Fruit fly (Drosophila melanogaster) whole organism, embryonic: ENCODE data around the gene CG9288.

ENCODE experiments used
- Abd-B ChIP-seq: fragments of 200-800 bp; sonication (Bioruptor generic); optimal IDR thresholded peaks from 2 replicates; lab custom pipeline; 2018; ENCODE audit warnings: missing biosample characterization, mild to moderate bottlenecking, missing genetic modification characterization, moderate library complexity
- Aef1 ChIP-seq: fragments of 200-800 bp; sonication (Bioruptor generic); IDR thresholded peaks from 3 replicates; pipeline ENCODE4 v1.3.6; 2022; ENCODE audit warnings: missing biosample characterization, missing genetic modification characterization
- BEAF-32 ChIP-seq: fragments of 200-800 bp; sonication (Bioruptor generic); optimal IDR thresholded peaks from 3 replicates; lab custom pipeline; 2017; ENCODE audit warnings: missing biosample characterization, missing genetic modification characterization, mild to moderate bottlenecking, moderate library complexity, missing genetic modification reagents
- BtbVII ChIP-seq: fragments of 200-800 bp; sonication (Bioruptor generic); optimal IDR thresholded peaks from 3 replicates; lab custom pipeline; 2017; ENCODE audit warnings: missing biosample characterization, mild to moderate bottlenecking, missing genetic modification characterization
- CG10267 ChIP-seq: fragments of 200-800 bp; sonication (Bioruptor generic); optimal IDR thresholded peaks from 2 replicates; lab custom pipeline; 2018; ENCODE audit warnings: missing biosample characterization, mild to moderate bottlenecking, missing genetic modification characterization, moderate library complexity
- CG11093 ChIP-seq: fragments of 200-800 bp; sonication (Bioruptor generic); IDR thresholded peaks from 3 replicates; pipeline ENCODE4 v1.3.6; 2022; ENCODE audit warnings: missing biosample characterization, missing genetic modification characterization
- CG11560 ChIP-seq: fragments of 200-800 bp; sonication (Bioruptor generic); IDR thresholded peaks from 3 replicates; pipeline ENCODE4 v1.3.6; 2022; ENCODE audit warnings: missing biosample characterization, missing genetic modification characterization
- CG12299 ChIP-seq: fragments of 200-800 bp; sonication (Bioruptor generic); optimal IDR thresholded peaks from 2 replicates; lab custom pipeline; 2018; ENCODE audit warnings: missing biosample characterization, mild to moderate bottlenecking, missing genetic modification characterization
- CG13424 ChIP-seq: fragments of 200-800 bp; sonication (Bioruptor generic); optimal IDR thresholded peaks from 2 replicates; lab custom pipeline; 2019; ENCODE audit warnings: missing biosample characterization, mild to moderate bottlenecking, missing genetic modification characterization, moderate library complexity
- CG14710 ChIP-seq: fragments of 200-800 bp; sonication (Bioruptor generic); optimal IDR thresholded peaks from 3 replicates; lab custom pipeline; 2019; ENCODE audit warnings: missing biosample characterization, mild to moderate bottlenecking, missing genetic modification characterization, moderate library complexity
- CG17612 ChIP-seq: fragments of 200-800 bp; sonication (Bioruptor generic); IDR thresholded peaks from 2 replicates; pipeline ENCODE4 v1.3.6; 2022; ENCODE audit warnings: missing biosample characterization, missing genetic modification characterization
- CG18262 ChIP-seq: fragments of 200-800 bp; optimal IDR thresholded peaks from 3 replicates; lab custom pipeline; 2019; ENCODE audit warnings: missing biosample characterization, mild to moderate bottlenecking, missing genetic modification characterization, moderate library complexity
- CG30020 ChIP-seq: fragments of 200-800 bp; optimal IDR thresholded peaks from 2 replicates; lab custom pipeline; 2019; ENCODE audit warnings: missing biosample characterization, mild to moderate bottlenecking, missing genetic modification characterization, moderate library complexity
- CG3163 ChIP-seq: fragments of 200-800 bp; sonication (Bioruptor generic); optimal IDR thresholded peaks from 3 replicates; lab custom pipeline; 2016; ENCODE audit warnings: missing biosample characterization, missing genetic modification characterization
- CG4360 ChIP-seq: fragments of 200-800 bp; sonication (Bioruptor generic); IDR thresholded peaks from 2 replicates; pipeline ENCODE4 v1.3.6; 2022; ENCODE audit warnings: missing biosample characterization, missing genetic modification characterization
- CG4404 ChIP-seq: fragments of 200-800 bp; sonication (Bioruptor generic); IDR thresholded peaks from 2 replicates; pipeline ENCODE4 v1.3.6; 2022; ENCODE audit warnings: missing biosample characterization, missing genetic modification characterization
- CG5180 ChIP-seq: fragments of 200-800 bp; sonication (Bioruptor generic); optimal IDR thresholded peaks from 3 replicates; lab custom pipeline; 2017; ENCODE audit warnings: missing biosample characterization, missing genetic modification characterization, mild to moderate bottlenecking, moderate library complexity, missing genetic modification reagents
- CG7357 ChIP-seq: fragments of 200-800 bp; sonication (Bioruptor generic); IDR thresholded peaks from 3 replicates; pipeline ENCODE4 v1.3.6; 2022; ENCODE audit warnings: missing biosample characterization, missing genetic modification characterization
- CG7556 ChIP-seq: fragments of 200-800 bp; sonication (Bioruptor generic); optimal IDR thresholded peaks from 2 replicates; lab custom pipeline; 2017; ENCODE audit warnings: missing biosample characterization, mild to moderate bottlenecking, missing genetic modification characterization
- Eip74EF ChIP-seq, 2 experiments: fragments of 200-800 bp in 1 of 2; fragments of >200 bp in 1 of 2; sonication (Bioruptor generic) in 1 of 2; optimal IDR thresholded peaks; 2 replicates each; lab custom pipeline; 2017 to 2019; ENCODE audit warnings: missing biosample characterization in 2 of 2, missing genetic modification characterization in 2 of 2, mild to moderate bottlenecking in 1 of 2, moderate library complexity in 1 of 2
- Fer2 ChIP-seq: fragments of 200-800 bp; sonication (Bioruptor generic); optimal IDR thresholded peaks from 2 replicates; lab custom pipeline; 2018; ENCODE audit warnings: missing biosample characterization, mild to moderate bottlenecking, missing genetic modification characterization, moderate library complexity
- H2.0 ChIP-seq: fragments of 200-800 bp; sonication (Bioruptor generic); IDR thresholded peaks from 2 replicates; pipeline ENCODE4 v1.3.6; 2022; ENCODE audit warnings: missing biosample characterization, missing genetic modification characterization
- HHEX ChIP-seq: fragments of 200-800 bp; sonication (Bioruptor generic); optimal IDR thresholded peaks from 3 replicates; lab custom pipeline; 2017; ENCODE audit warnings: missing biosample characterization, mild to moderate bottlenecking, missing genetic modification characterization, missing genetic modification reagents
- HLH54F ChIP-seq: fragments of 200-800 bp; sonication (Bioruptor generic); optimal IDR thresholded peaks from 3 replicates; lab custom pipeline; 2016; ENCODE audit warnings: missing biosample characterization, missing genetic modification characterization
- Hmr ChIP-seq: fragments of 200-800 bp; sonication (Bioruptor generic); optimal IDR thresholded peaks from 3 replicates; lab custom pipeline; 2017; ENCODE audit warnings: mild to moderate bottlenecking, missing biosample characterization, missing genetic modification reagents, missing genetic modification characterization
- Lim3 ChIP-seq: fragments of 200-800 bp; sonication (Bioruptor generic); IDR thresholded peaks from 2 replicates; pipeline ENCODE4 v1.3.6; 2022; ENCODE audit warnings: missing biosample characterization, missing genetic modification characterization
- NC2α ChIP-seq: fragments of 200-800 bp; sonication (Bioruptor generic); optimal IDR thresholded peaks from 2 replicates; lab custom pipeline; 2016; ENCODE audit warnings: missing biosample characterization, missing genetic modification characterization
- Nf-YB ChIP-seq: fragments of 200-800 bp; sonication (Bioruptor generic); optimal IDR thresholded peaks from 3 replicates; lab custom pipeline; 2019; ENCODE audit warnings: missing biosample characterization, mild to moderate bottlenecking, missing genetic modification characterization, moderate library complexity
- Optix ChIP-seq: fragments of 200-800 bp; sonication (Bioruptor generic); IDR thresholded peaks from 3 replicates; pipeline ENCODE4 v1.3.6; 2022; ENCODE audit warnings: missing biosample characterization, missing genetic modification characterization
- Sry-β ChIP-seq: fragments of 200-800 bp; sonication (Bioruptor generic); optimal IDR thresholded peaks from 2 replicates; lab custom pipeline; 2018; ENCODE audit warnings: missing biosample characterization, mild to moderate bottlenecking, missing genetic modification characterization, moderate library complexity
- Usf ChIP-seq: fragments of 200-800 bp; sonication (Bioruptor generic); optimal IDR thresholded peaks from 2 replicates; lab custom pipeline; 2017; ENCODE audit warnings: missing genotype, missing biosample characterization, missing genetic modification characterization
- Vsx1 ChIP-seq: fragments of 200-800 bp; sonication (Bioruptor generic); optimal IDR thresholded peaks from 2 replicates; lab custom pipeline; 2017; ENCODE audit warnings: missing biosample characterization, mild to moderate bottlenecking, missing genetic modification characterization, missing genetic modification reagents
- YL-1 ChIP-seq: fragments of 200-800 bp; sonication (Bioruptor generic); optimal IDR thresholded peaks from 3 replicates; lab custom pipeline; 2017; ENCODE audit warnings: missing biosample characterization, mild to moderate bottlenecking, missing genetic modification characterization
- amos ChIP-seq: fragments of 200-800 bp; sonication (Bioruptor generic); IDR thresholded peaks from 2 replicates; pipeline ENCODE4 v1.3.6; 2022; ENCODE audit warnings: missing biosample characterization, missing genetic modification characterization; ENCODE audit not compliant: partially characterized antibody
- ara ChIP-seq: fragments of 200-800 bp; sonication (Bioruptor generic); IDR thresholded peaks from 2 replicates; pipeline ENCODE4 v1.3.6; 2022; ENCODE audit warnings: missing biosample characterization, missing genetic modification characterization
- bcd ChIP-seq: fragments of 200-800 bp; sonication (Bioruptor generic); optimal IDR thresholded peaks from 2 replicates; lab custom pipeline; 2017; ENCODE audit warnings: missing biosample characterization, mild to moderate bottlenecking, missing genetic modification characterization
- cas ChIP-seq: fragments of 200-800 bp; sonication (Bioruptor generic); IDR thresholded peaks from 2 replicates; pipeline ENCODE4 v1.3.6; 2022; ENCODE audit warnings: missing biosample characterization, missing genetic modification characterization
- cwo ChIP-seq: fragments of 200-800 bp; sonication (Bioruptor generic); optimal IDR thresholded peaks from 3 replicates; lab custom pipeline; 2017; ENCODE audit warnings: missing biosample characterization, missing genetic modification characterization, mild to moderate bottlenecking, moderate library complexity, missing genetic modification reagents
- dan ChIP-seq: fragments of 200-800 bp; sonication (Bioruptor generic); IDR thresholded peaks from 2 replicates; pipeline ENCODE4 v1.3.6; 2022; ENCODE audit warnings: missing biosample characterization, missing genetic modification characterization
- emc ChIP-seq: fragments of 200-800 bp; sonication (Bioruptor generic); optimal IDR thresholded peaks from 2 replicates; lab custom pipeline; 2016; ENCODE audit warnings: missing biosample characterization, missing genetic modification characterization
- eve ChIP-seq, 2 experiments: fragments of >200 bp; optimal IDR thresholded peaks; 2 replicates each; lab custom pipeline; 2017; ENCODE audit warnings: missing biosample characterization in 2 of 2, missing genetic modification characterization in 2 of 2
- jumu ChIP-seq: fragments of 200-800 bp; sonication (Bioruptor generic); optimal IDR thresholded peaks from 3 replicates; lab custom pipeline; 2016; ENCODE audit warnings: missing biosample characterization, missing genetic modification characterization
- lbe ChIP-seq: fragments of 200-800 bp; sonication (Bioruptor generic); optimal IDR thresholded peaks from 2 replicates; lab custom pipeline; 2016; ENCODE audit warnings: missing biosample characterization, mild to moderate bottlenecking, missing genetic modification characterization
- org-1 ChIP-seq: fragments of 200-800 bp; sonication (Bioruptor generic); optimal IDR thresholded peaks from 2 replicates; lab custom pipeline; 2017; ENCODE audit warnings: missing biosample characterization, missing genetic modification characterization
- otp ChIP-seq: fragments of 200-800 bp; sonication (Bioruptor generic); IDR thresholded peaks from 3 replicates; pipeline ENCODE4, ENCODE4 v1.3.6; 2022; ENCODE audit warnings: missing biosample characterization, missing genetic modification characterization
- sc ChIP-seq, 3 experiments: fragments of >200 bp in 2 of 3; fragments of 200-800 bp in 1 of 3; sonication (Bioruptor generic) in 1 of 3; optimal IDR thresholded peaks; 2 replicates in 2 of 3; 3 replicates in 1 of 3; lab custom pipeline; 2017; ENCODE audit warnings: mild to moderate bottlenecking in 1 of 3, missing biosample characterization in 1 of 3, missing genetic modification characterization in 1 of 3, missing genetic modification reagents in 1 of 3
- scrt ChIP-seq: fragments of 200-800 bp; sonication (Bioruptor generic); optimal IDR thresholded peaks from 2 replicates; lab custom pipeline; 2018; ENCODE audit warnings: missing biosample characterization, mild to moderate bottlenecking, missing genetic modification characterization, moderate library complexity
- stwl ChIP-seq: fragments of 200-800 bp; sonication (Bioruptor generic); optimal IDR thresholded peaks from 3 replicates; lab custom pipeline; 2018; ENCODE audit warnings: missing biosample characterization, mild to moderate bottlenecking, missing genetic modification characterization, moderate library complexity
- tll ChIP-seq, 2 experiments: fragments of 200-800 bp in 1 of 2; fragments of >200 bp in 1 of 2; sonication (Bioruptor generic) in 1 of 2; optimal IDR thresholded peaks; 2 replicates each; lab custom pipeline; 2017 to 2019; ENCODE audit warnings: missing biosample characterization in 2 of 2, missing genetic modification characterization in 2 of 2, mild to moderate bottlenecking in 1 of 2, moderate library complexity in 1 of 2
- wor ChIP-seq: fragments of 200-800 bp; sonication (Bioruptor generic); IDR thresholded peaks from 2 replicates; pipeline ENCODE4 v1.3.6; 2022; ENCODE audit warnings: missing biosample characterization, missing genetic modification characterization

CG9288 gene

dm6 chr3R:13794666-13795055, 15.2 kb downstream of the CG9288 start (continued):
- TF ChIP-seq wor (GFP tag; lab: Robert Waterston, UW): no peak
- TF ChIP-seq bcd: no peak
- TF ChIP-seq CG5180 (GFP tag; lab: Kevin White, UChicago): peak; percentile 76
- TF ChIP-seq CG18262: peak; percentile 16
- no peak for TF ChIP-seq CG4404 (GFP tag; lab: Robert Waterston, UW)
- no peak for TF ChIP-seq amos (GFP tag; lab: Robert Waterston, UW)
- TF ChIP-seq ara (GFP tag; lab: Robert Waterston, UW): no peak
- no peak for TF ChIP-seq CG10267 (tag; lab: Kevin White, UChicago)
- TF ChIP-seq CG11560: no peak
- no peak for TF ChIP-seq HHEX (GFP tag; lab: Kevin White, UChicago)
- TF ChIP-seq Eip74EF (GFP tag; optimal IDR thresholded peaks at IDR 0.05; lab: Kevin White, UChicago): peak; percentile 23 to 99
- no peak for TF ChIP-seq jumu
- TF ChIP-seq NC2α: no peak
- TF ChIP-seq Vsx1 (GFP tag; lab: Kevin White, UChicago): peak; percentile 46
- peak; percentile 1 for TF ChIP-seq CG14710
- TF ChIP-seq CG4360 (GFP tag; lab: Robert Waterston, UW): no peak
- peak; percentile 97 for TF ChIP-seq CG3163 (GFP tag; lab: Kevin White, UChicago)
- TF ChIP-seq, all 482 proteins: peak for 44

dm6 chr3R:13796071-13796470, 16.6 kb downstream of the CG9288 start:
- TF ChIP-seq Aef1 (GFP tag; lab: Robert Waterston, UW) (no peak), BtbVII (no peak), CG11093 (GFP tag; lab: Robert Waterston, UW) (no peak), YL-1 (GFP tag; lab: Kevin White, UChicago) (no peak), cwo (GFP tag; lab: Kevin White, UChicago) (no peak), org-1 (GFP tag; lab: Kevin White, UChicago) (no peak), CG12299 (tag; lab: Kevin White, UChicago) (no peak), tll (GFP tag; optimal IDR thresholded peaks at IDR 0.05; lab: Kevin White, UChicago) (no peak), Optix (GFP tag; lab: Robert Waterston, UW) (no peak), CG17612 (GFP tag; lab: Robert Waterston, UW) (no peak), Hmr (GFP tag; lab: Kevin White, UChicago) (no peak), CG7556 (GFP tag; lab: Kevin White, UChicago) (peak; percentile 12), emc (GFP tag; lab: Kevin White, UChicago) (no peak), dan (GFP tag; lab: Robert Waterston, UW) (no peak), CG30020 (tag; lab: Kevin White, UChicago) (no peak), Sry-β (GFP tag; lab: Kevin White, UChicago) (no peak), otp (GFP tag; lab: Robert Waterston, UW) (no peak), cas (no peak), CG7357 (GFP tag; lab: Robert Waterston, UW) (no peak), amos (GFP tag; lab: Robert Waterston, UW) (no peak), Nf-YB (GFP tag; lab: Kevin White, UChicago) (no peak), Fer2 (tag; lab: Kevin White, UChicago) (no peak), Lim3 (GFP tag; lab: Robert Waterston, UW) (no peak), eve (GFP tag; optimal IDR thresholded peaks at IDR 0.05; lab: Kevin White, UChicago) (peak in 1 of 2 experiments; percentile 57), BEAF-32 (GFP tag; lab: Kevin White, UChicago) (no peak), Usf (GFP tag; lab: Kevin White, UChicago) (no peak), H2.0 (GFP tag; lab: Robert Waterston, UW) (no peak), Abd-B (no peak), CG13424 (tag; lab: Kevin White, UChicago) (peak; percentile 13), sc (optimal IDR thresholded peaks at IDR 0.05; lab: Kevin White, UChicago) (no peak), sc (GFP tag; optimal IDR thresholded peaks at IDR 0.05; lab: Kevin White, UChicago) (peak; percentile 54), HLH54F (GFP tag; lab: Kevin White, UChicago) (no peak), scrt (GFP tag; lab: Kevin White, UChicago) (no peak), lbe (GFP tag; lab: Kevin White, UChicago) (no peak), stwl (no peak)
